Fruit fly (Drosophila melanogaster) whole organism, embryonic: Measurements from ENCODE around the gene Trpgamma.

Source experiments
- Antp ChIP-seq: fragments of 200-800 bp; sonication (Bioruptor generic); optimal IDR thresholded peaks from 3 replicates; lab custom pipeline; 2016; ENCODE audit warnings: missing biosample characterization, missing genetic modification characterization
- Awh ChIP-seq: fragments of 200-800 bp; sonication (Bioruptor generic); IDR thresholded peaks from 2 replicates; pipeline ENCODE4, ENCODE4 v1.3.6; 2022; ENCODE audit warnings: missing biosample characterization, missing genetic modification characterization
- CG10267 ChIP-seq: fragments of 200-800 bp; sonication (Bioruptor generic); optimal IDR thresholded peaks from 2 replicates; lab custom pipeline; 2018; ENCODE audit warnings: missing biosample characterization, mild to moderate bottlenecking, missing genetic modification characterization, moderate library complexity
- CG10565 ChIP-seq: fragments of 200-800 bp; sonication (Bioruptor generic); optimal IDR thresholded peaks from 3 replicates; lab custom pipeline; 2016; ENCODE audit warnings: missing biosample characterization, mild to moderate bottlenecking, missing genetic modification characterization
- CG11085 ChIP-seq: fragments of 200-800 bp; sonication (Bioruptor generic); IDR thresholded peaks from 2 replicates; pipeline ENCODE4 v1.3.6; 2022; ENCODE audit warnings: missing biosample characterization, missing genetic modification characterization
- CG12236 ChIP-seq: fragments of 200-800 bp; sonication (Bioruptor generic); optimal IDR thresholded peaks from 2 replicates; lab custom pipeline; 2016; ENCODE audit warnings: missing biosample characterization, missing genetic modification characterization
- CG12391 ChIP-seq: fragments of 200-800 bp; sonication (Bioruptor generic); optimal IDR thresholded peaks from 3 replicates; lab custom pipeline; 2018; ENCODE audit warnings: missing biosample characterization, mild to moderate bottlenecking, missing genetic modification characterization, moderate library complexity
- CG12769 ChIP-seq: fragments of 200-800 bp; sonication (Bioruptor generic); optimal IDR thresholded peaks from 2 replicates; lab custom pipeline; 2019; ENCODE audit warnings: missing biosample characterization, mild to moderate bottlenecking, missing genetic modification characterization, moderate library complexity
- CG13287 ChIP-seq: fragments of 200-800 bp; sonication (Bioruptor generic); IDR thresholded peaks from 2 replicates; pipeline ENCODE4 v1.3.6; 2022; ENCODE audit warnings: missing biosample characterization, missing genetic modification characterization; ENCODE audit not compliant: partially characterized antibody
- CG1602 ChIP-seq: fragments of 200-800 bp; sonication (Bioruptor generic); optimal IDR thresholded peaks from 3 replicates; lab custom pipeline; 2016; ENCODE audit warnings: missing biosample characterization, missing genetic modification characterization
- CG1647 ChIP-seq: fragments of 200-800 bp; sonication (Bioruptor generic); optimal IDR thresholded peaks from 3 replicates; lab custom pipeline; 2016; ENCODE audit warnings: missing biosample characterization, missing genetic modification characterization
- CG18599 ChIP-seq: fragments of 200-800 bp; sonication (Bioruptor generic); optimal IDR thresholded peaks from 3 replicates; lab custom pipeline; 2017; ENCODE audit warnings: missing biosample characterization, missing genetic modification characterization, mild to moderate bottlenecking, moderate library complexity, missing genetic modification reagents
- CG32772 ChIP-seq: fragments of 200-800 bp; sonication (Bioruptor generic); IDR thresholded peaks from 2 replicates; pipeline ENCODE4 v1.3.6; 2022; ENCODE audit warnings: missing biosample characterization, missing genetic modification characterization
- CG5245 ChIP-seq: fragments of 200-800 bp; sonication (Bioruptor generic); optimal IDR thresholded peaks from 3 replicates; lab custom pipeline; 2016; ENCODE audit warnings: missing biosample characterization, missing genetic modification characterization
- CG6683 ChIP-seq: fragments of 200-800 bp; sonication (Bioruptor generic); optimal IDR thresholded peaks from 2 replicates; lab custom pipeline; 2017; ENCODE audit warnings: missing biosample characterization, mild to moderate bottlenecking, missing genetic modification characterization, missing genetic modification reagents
- CG6791 ChIP-seq: fragments of 200-800 bp; sonication (Bioruptor generic); IDR thresholded peaks from 3 replicates; pipeline ENCODE4 v1.3.6; 2022; ENCODE audit warnings: missing biosample characterization, missing genetic modification characterization; ENCODE audit not compliant: partially characterized antibody
- CG7271 ChIP-seq: fragments of 200-800 bp; sonication (Bioruptor generic); optimal IDR thresholded peaks from 2 replicates; lab custom pipeline; 2018; ENCODE audit warnings: missing biosample characterization, mild to moderate bottlenecking, missing genetic modification characterization, moderate library complexity
- CG7372 ChIP-seq: fragments of 200-800 bp; sonication (Bioruptor generic); IDR thresholded peaks from 2 replicates; pipeline ENCODE4 v1.3.6; 2022; ENCODE audit warnings: missing biosample characterization, missing genetic modification characterization
- CG7745 ChIP-seq: fragments of 200-800 bp; sonication (Bioruptor generic); optimal IDR thresholded peaks from 2 replicates; lab custom pipeline; 2018; ENCODE audit warnings: missing biosample characterization, mild to moderate bottlenecking, missing genetic modification characterization, moderate library complexity
- CG7839 ChIP-seq: fragments of 200-800 bp; sonication (Bioruptor generic); optimal IDR thresholded peaks from 3 replicates; lab custom pipeline; 2018; ENCODE audit warnings: missing biosample characterization, mild to moderate bottlenecking, missing genetic modification characterization, moderate library complexity
- CG7987 ChIP-seq: fragments of 200-800 bp; sonication (Bioruptor generic); optimal IDR thresholded peaks from 2 replicates; lab custom pipeline; 2018; ENCODE audit warnings: missing biosample characterization, mild to moderate bottlenecking, missing genetic modification characterization, moderate library complexity
- CG8924 ChIP-seq: fragments of 200-800 bp; optimal IDR thresholded peaks from 3 replicates; lab custom pipeline; 2019; ENCODE audit warnings: missing biosample characterization, mild to moderate bottlenecking, missing genetic modification characterization, moderate library complexity
- D19B ChIP-seq: fragments of 200-800 bp; sonication (Bioruptor generic); optimal IDR thresholded peaks from 2 replicates; lab custom pipeline; 2017; ENCODE audit warnings: missing biosample characterization, mild to moderate bottlenecking, missing genetic modification characterization
- Ets97D ChIP-seq: fragments of 200-800 bp; sonication (Bioruptor generic); optimal IDR thresholded peaks from 3 replicates; lab custom pipeline; 2016; ENCODE audit warnings: missing biosample characterization, missing genetic modification characterization
- H15 ChIP-seq: fragments of 200-800 bp; sonication (Bioruptor generic); IDR thresholded peaks from 3 replicates; pipeline ENCODE4 v1.3.6; 2022; ENCODE audit warnings: missing biosample characterization, missing genetic modification characterization
- MBD-R2 ChIP-seq: fragments of 200-800 bp; sonication (Bioruptor generic); IDR thresholded peaks from 2 replicates; pipeline ENCODE4 v1.3.6; 2022; ENCODE audit warnings: missing biosample characterization, missing genetic modification characterization
- Mad ChIP-seq: fragments of 200-800 bp; sonication (Bioruptor generic); optimal IDR thresholded peaks from 2 replicates; lab custom pipeline; 2016; ENCODE audit warnings: missing biosample characterization, missing genetic modification characterization
- Ptx1 ChIP-seq: fragments of 200-800 bp; sonication (Bioruptor generic); IDR thresholded peaks from 2 replicates; pipeline ENCODE4 v1.3.6; 2022; ENCODE audit warnings: missing biosample characterization, missing genetic modification characterization
- ab ChIP-seq: fragments of 200-800 bp; sonication (Bioruptor generic); optimal IDR thresholded peaks from 2 replicates; lab custom pipeline; 2016; ENCODE audit warnings: missing biosample characterization, missing genetic modification characterization
- amos ChIP-seq: fragments of 200-800 bp; sonication (Bioruptor generic); IDR thresholded peaks from 2 replicates; pipeline ENCODE4 v1.3.6; 2022; ENCODE audit warnings: missing biosample characterization, missing genetic modification characterization; ENCODE audit not compliant: partially characterized antibody
- bcd ChIP-seq: fragments of 200-800 bp; sonication (Bioruptor generic); optimal IDR thresholded peaks from 2 replicates; lab custom pipeline; 2017; ENCODE audit warnings: missing biosample characterization, mild to moderate bottlenecking, missing genetic modification characterization
- bsh ChIP-seq, 2 experiments: fragments of 200-800 bp; sonication (Bioruptor generic); optimal IDR thresholded peaks; 2 replicates each; lab custom pipeline; 2017 to 2018; ENCODE audit warnings: mild to moderate bottlenecking in 2 of 2, missing biosample characterization in 2 of 2, missing genetic modification characterization in 2 of 2, moderate library complexity in 1 of 2
- cad ChIP-seq: fragments of >200 bp; optimal IDR thresholded peaks from 2 replicates; lab custom pipeline; 2017; ENCODE audit warnings: missing biosample characterization, missing genetic modification characterization
- cg ChIP-seq: fragments of 200-800 bp; sonication (Bioruptor generic); optimal IDR thresholded peaks from 3 replicates; lab custom pipeline; 2019; ENCODE audit warnings: missing biosample characterization, mild to moderate bottlenecking, missing genetic modification characterization, moderate library complexity
- chif ChIP-seq, 2 experiments: fragments of 200-800 bp; sonication (Bioruptor generic); optimal IDR thresholded peaks; 3 replicates each; lab custom pipeline; 2016; ENCODE audit warnings: missing biosample characterization in 2 of 2, missing genetic modification characterization in 2 of 2
- ci ChIP-seq: fragments of 200-800 bp; sonication (Bioruptor generic); IDR thresholded peaks from 3 replicates; pipeline ENCODE4 v1.3.6; 2022; ENCODE audit warnings: missing biosample characterization, missing genetic modification characterization
- dpn ChIP-seq, 2 experiments: fragments of 200-800 bp; sonication (Bioruptor generic); optimal IDR thresholded peaks; 3 replicates each; lab custom pipeline; 2016; ENCODE audit warnings: missing biosample characterization in 2 of 2, missing genetic modification characterization in 2 of 2
- eve ChIP-seq, 2 experiments: fragments of >200 bp; optimal IDR thresholded peaks; 2 replicates each; lab custom pipeline; 2017; ENCODE audit warnings: missing biosample characterization in 2 of 2, missing genetic modification characterization in 2 of 2
- fd102C ChIP-seq: fragments of 200-800 bp; sonication (Bioruptor generic); optimal IDR thresholded peaks from 2 replicates; lab custom pipeline; 2018; ENCODE audit warnings: missing biosample characterization, mild to moderate bottlenecking, missing genetic modification characterization, moderate library complexity
- gce ChIP-seq: fragments of 200-800 bp; sonication (Bioruptor generic); IDR thresholded peaks from 3 replicates; pipeline ENCODE4 v1.3.6; 2022; ENCODE audit warnings: missing biosample characterization, missing genetic modification characterization
- knrl ChIP-seq: fragments of 200-800 bp; sonication (Bioruptor generic); IDR thresholded peaks from 3 replicates; pipeline ENCODE4 v1.3.6; 2022; ENCODE audit warnings: missing biosample characterization, missing genetic modification characterization; ENCODE audit not compliant: partially characterized antibody
- lov ChIP-seq, 2 experiments: fragments of 200-800 bp in 1 of 2; fragments of >200 bp in 1 of 2; sonication (Bioruptor generic) in 1 of 2; IDR thresholded peaks in 1 of 2; optimal IDR thresholded peaks in 1 of 2; 2 replicates in 1 of 2; 3 replicates in 1 of 2; pipeline versions ENCODE4 v1.3.6 to Lab custom; 2017 to 2022; ENCODE audit warnings: missing biosample characterization in 1 of 2, missing genetic modification characterization in 1 of 2
- nerfin-1 ChIP-seq: fragments of 200-800 bp; sonication (Bioruptor generic); optimal IDR thresholded peaks from 3 replicates; lab custom pipeline; 2019; ENCODE audit warnings: missing biosample characterization, mild to moderate bottlenecking, missing genetic modification characterization, moderate library complexity
- oc ChIP-seq: fragments of 200-800 bp; sonication (Bioruptor generic); optimal IDR thresholded peaks from 2 replicates; lab custom pipeline; 2018; ENCODE audit warnings: missing biosample characterization, mild to moderate bottlenecking, missing genetic modification characterization, moderate library complexity
- pb ChIP-seq: fragments of 200-800 bp; sonication (Bioruptor generic); optimal IDR thresholded peaks from 3 replicates; lab custom pipeline; 2016; ENCODE audit warnings: missing biosample characterization, missing genetic modification characterization
- pros ChIP-seq: fragments of 200-800 bp; sonication (Bioruptor generic); optimal IDR thresholded peaks from 3 replicates; lab custom pipeline; 2019; ENCODE audit warnings: missing biosample characterization, mild to moderate bottlenecking, missing genetic modification characterization, moderate library complexity
- run ChIP-seq: fragments of 200-800 bp; sonication (Bioruptor generic); optimal IDR thresholded peaks from 3 replicates; lab custom pipeline; 2018; ENCODE audit warnings: missing biosample characterization, mild to moderate bottlenecking, missing genetic modification characterization
- scrt ChIP-seq: fragments of 200-800 bp; sonication (Bioruptor generic); optimal IDR thresholded peaks from 2 replicates; lab custom pipeline; 2018; ENCODE audit warnings: missing biosample characterization, mild to moderate bottlenecking, missing genetic modification characterization, moderate library complexity
- sug ChIP-seq: fragments of 200-800 bp; optimal IDR thresholded peaks from 2 replicates; lab custom pipeline; 2019; ENCODE audit warnings: missing biosample characterization, mild to moderate bottlenecking, missing genetic modification characterization, moderate library complexity

The Trpgamma gene

dm6 chr2L:16676651-16677359 is at the start of gene Trpgamma, which contains the start of gene her (continued):
- no peak for TF ChIP-seq CG18599 (GFP tag; lab: Kevin White, UChicago)
- TF ChIP-seq scrt (GFP tag; lab: Kevin White, UChicago) = no peak
- TF ChIP-seq Antp (GFP tag; lab: Kevin White, UChicago) = no peak
- no peak for TF ChIP-seq CG6683 (GFP tag; lab: Kevin White, UChicago)
- TF ChIP-seq pb = no peak
- TF ChIP-seq CG1647 (GFP tag; lab: Kevin White, UChicago) = no peak
- TF ChIP-seq CG32772 = no peak
- no peak for TF ChIP-seq fd102C
- no peak for TF ChIP-seq cad (GFP tag; lab: Kevin White, UChicago)
- TF ChIP-seq sug (tag; lab: Kevin White, UChicago) = no peak
- TF ChIP-seq MBD-R2 = peak; percentile 40; the same call in 1 of the 2 replicates
- no peak for TF ChIP-seq Awh (GFP tag; lab: Robert Waterston, UW)
- peak; percentile 16 for TF ChIP-seq CG12236 (GFP tag; lab: Kevin White, UChicago)
- no peak for TF ChIP-seq CG10565 (GFP tag; lab: Kevin White, UChicago)
- peak; percentile 18 for TF ChIP-seq bcd (GFP tag; lab: Kevin White, UChicago)
- TF ChIP-seq run = no peak
- TF ChIP-seq H15 = no peak
- no peak for TF ChIP-seq pros (GFP tag; lab: Kevin White, UChicago)
- no peak for TF ChIP-seq CG7839 (tag; lab: Kevin White, UChicago)
- no peak for TF ChIP-seq cg (GFP tag; lab: Kevin White, UChicago)
- peak; percentile 98 for TF ChIP-seq CG7745 (tag; lab: Kevin White, UChicago)
- peak in 1 of 2 experiments; percentile 7 for TF ChIP-seq bsh (GFP tag; optimal IDR thresholded peaks at IDR 0.05; lab: Kevin White, UChicago)
- TF ChIP-seq CG13287 (GFP tag; lab: Robert Waterston, UW) = peak; percentile 97
- peak; percentile 90 for TF ChIP-seq CG6791 (GFP tag; lab: Robert Waterston, UW)
- TF ChIP-seq Ets97D (GFP tag; lab: Kevin White, UChicago) = peak; percentile 77
- TF ChIP-seq lov (optimal IDR thresholded peaks at IDR 0.05; lab: Kevin White, UChicago) = no peak
- TF ChIP-seq lov (GFP tag; IDR thresholded peaks at IDR 0.05; lab: Robert Waterston, UW) = no peak
- TF ChIP-seq oc (tag; lab: Kevin White, UChicago) = no peak
- no peak for TF ChIP-seq Mad
- TF ChIP-seq dpn (GFP tag; optimal IDR thresholded peaks at IDR 0.05; lab: Kevin White, UChicago) = peak in 1 of 2 experiments; percentile 4
- TF ChIP-seq CG8924 = peak; percentile 11
- peak; percentile 8 for TF ChIP-seq CG7987 (GFP tag; lab: Kevin White, UChicago)
- TF ChIP-seq D19B (GFP tag; lab: Kevin White, UChicago) = no peak
- TF ChIP-seq CG7271 (tag; lab: Kevin White, UChicago) = no peak
- TF ChIP-seq Ptx1 (GFP tag; lab: Robert Waterston, UW) = no peak
- TF ChIP-seq CG11085 (GFP tag; lab: Robert Waterston, UW) = no peak
- peak; percentile 90 for TF ChIP-seq knrl
- no peak for TF ChIP-seq CG5245 (GFP tag; lab: Kevin White, UChicago)
- no peak for TF ChIP-seq CG12769 (tag; lab: Kevin White, UChicago)
- peak in 1 of 2 experiments; percentile 67 for TF ChIP-seq eve (GFP tag; optimal IDR thresholded peaks at IDR 0.05; lab: Kevin White, UChicago)
- TF ChIP-seq gce (GFP tag; lab: Robert Waterston, UW) = no peak
- TF ChIP-seq ab = no peak
- peak; percentile 29 for TF ChIP-seq nerfin-1 (tag; lab: Kevin White, UChicago)
- TF ChIP-seq CG10267 (tag; lab: Kevin White, UChicago) = peak; percentile 91
- TF ChIP-seq amos (GFP tag; lab: Robert Waterston, UW) = peak; percentile 91
- no peak for TF ChIP-seq ci (GFP tag; lab: Robert Waterston, UW)
- TF ChIP-seq chif (GFP tag; optimal IDR thresholded peaks at IDR 0.05; lab: Kevin White, UChicago) = no peak
- no peak for TF ChIP-seq CG7372 (GFP tag; lab: Robert Waterston, UW)
- no peak for TF ChIP-seq CG12391 (tag; lab: Kevin White, UChicago)
- TF ChIP-seq CG1602 (GFP tag; lab: Kevin White, UChicago) = no peak
